Fruit fly (Drosophila melanogaster) whole organism, embryonic: Measurements from ENCODE around the gene CG5535.

Experiments used
- Asciz ChIP-seq: fragments of 200-800 bp; sonication (Bioruptor generic); optimal IDR thresholded peaks from 2 replicates; lab custom pipeline; 2017; ENCODE audit warnings: missing biosample characterization, mild to moderate bottlenecking, missing genetic modification characterization, missing genetic modification reagents
- Awh ChIP-seq: fragments of 200-800 bp; sonication (Bioruptor generic); IDR thresholded peaks from 2 replicates; pipeline ENCODE4, ENCODE4 v1.3.6; 2022; ENCODE audit warnings: missing biosample characterization, missing genetic modification characterization
- CG10321 ChIP-seq: fragments of 200-800 bp; sonication (Bioruptor generic); IDR thresholded peaks from 2 replicates; pipeline ENCODE4 v1.3.6; 2022; ENCODE audit warnings: missing biosample characterization, missing genetic modification characterization
- CG10462 ChIP-seq: fragments of 200-800 bp; sonication (Bioruptor generic); optimal IDR thresholded peaks from 2 replicates; lab custom pipeline; 2016; ENCODE audit warnings: missing biosample characterization, missing genetic modification characterization
- CG11696 ChIP-seq: fragments of 200-800 bp; sonication (Bioruptor generic); IDR thresholded peaks from 2 replicates; pipeline ENCODE4 v1.3.6; 2022; ENCODE audit warnings: missing biosample characterization, missing genetic modification characterization
- CG12071 ChIP-seq: fragments of 200-800 bp; sonication (Bioruptor generic); optimal IDR thresholded peaks from 3 replicates; lab custom pipeline; 2018; ENCODE audit warnings: missing biosample characterization, mild to moderate bottlenecking, missing genetic modification characterization
- CG12155 ChIP-seq: fragments of 200-800 bp; sonication (Bioruptor generic); optimal IDR thresholded peaks from 3 replicates; lab custom pipeline; 2016; ENCODE audit warnings: missing biosample characterization, missing genetic modification characterization
- CG12744 ChIP-seq: fragments of 200-800 bp; sonication (Bioruptor generic); optimal IDR thresholded peaks from 2 replicates; lab custom pipeline; 2016; ENCODE audit warnings: missing biosample characterization, missing genetic modification characterization
- CG13894 ChIP-seq: fragments of 200-800 bp; sonication (Bioruptor generic); optimal IDR thresholded peaks from 3 replicates; lab custom pipeline; 2018; ENCODE audit warnings: missing biosample characterization, mild to moderate bottlenecking, missing genetic modification characterization, moderate library complexity
- CG16813 ChIP-seq: fragments of 200-800 bp; sonication (Bioruptor generic); IDR thresholded peaks from 3 replicates; pipeline ENCODE4 v1.3.6; 2022; ENCODE audit warnings: missing biosample characterization, missing genetic modification characterization; ENCODE audit not compliant: partially characterized antibody
- CG16815 ChIP-seq: fragments of 200-800 bp; sonication (Bioruptor generic); optimal IDR thresholded peaks from 3 replicates; lab custom pipeline; 2017; ENCODE audit warnings: missing biosample characterization, mild to moderate bottlenecking, missing genetic modification characterization
- CG17385 ChIP-seq: fragments of 200-800 bp; sonication (Bioruptor generic); optimal IDR thresholded peaks from 3 replicates; lab custom pipeline; 2018; ENCODE audit warnings: missing biosample characterization, mild to moderate bottlenecking, missing genetic modification characterization
- CG34224 ChIP-seq: fragments of 200-800 bp; sonication (Bioruptor generic); IDR thresholded peaks from 3 replicates; pipeline ENCODE4 v1.3.6; 2022; ENCODE audit warnings: missing biosample characterization, missing genetic modification characterization; ENCODE audit not compliant: partially characterized antibody
- CG5180 ChIP-seq: fragments of 200-800 bp; sonication (Bioruptor generic); optimal IDR thresholded peaks from 3 replicates; lab custom pipeline; 2017; ENCODE audit warnings: missing biosample characterization, missing genetic modification characterization, mild to moderate bottlenecking, moderate library complexity, missing genetic modification reagents
- CG5953 ChIP-seq: fragments of 200-800 bp; sonication (Bioruptor generic); IDR thresholded peaks from 2 replicates; pipeline ENCODE4 v1.3.6; 2022; ENCODE audit warnings: missing biosample characterization, missing genetic modification characterization
- CG6175 ChIP-seq: fragments of 200-800 bp; sonication (Bioruptor generic); IDR thresholded peaks from 3 replicates; pipeline ENCODE4 v1.3.6; 2022; ENCODE audit warnings: missing biosample characterization, missing genetic modification characterization
- CG6683 ChIP-seq: fragments of 200-800 bp; sonication (Bioruptor generic); optimal IDR thresholded peaks from 2 replicates; lab custom pipeline; 2017; ENCODE audit warnings: missing biosample characterization, mild to moderate bottlenecking, missing genetic modification characterization, missing genetic modification reagents
- CG7357 ChIP-seq: fragments of 200-800 bp; sonication (Bioruptor generic); IDR thresholded peaks from 3 replicates; pipeline ENCODE4 v1.3.6; 2022; ENCODE audit warnings: missing biosample characterization, missing genetic modification characterization
- Camta ChIP-seq: fragments of 200-800 bp; sonication (Bioruptor generic); optimal IDR thresholded peaks from 2 replicates; lab custom pipeline; 2016; ENCODE audit warnings: missing biosample characterization, missing genetic modification characterization
- Gsc ChIP-seq: fragments of 200-800 bp; sonication (Bioruptor generic); IDR thresholded peaks from 2 replicates; pipeline ENCODE4 v1.3.6; 2022; ENCODE audit warnings: missing biosample characterization, missing genetic modification characterization
- HHEX ChIP-seq: fragments of 200-800 bp; sonication (Bioruptor generic); optimal IDR thresholded peaks from 3 replicates; lab custom pipeline; 2017; ENCODE audit warnings: missing biosample characterization, mild to moderate bottlenecking, missing genetic modification characterization, missing genetic modification reagents
- HLHmδ ChIP-seq: fragments of 200-800 bp; sonication (Bioruptor generic); optimal IDR thresholded peaks from 2 replicates; lab custom pipeline; 2018; ENCODE audit warnings: missing biosample characterization, mild to moderate bottlenecking, missing genetic modification characterization, moderate library complexity
- Mes4 ChIP-seq: fragments of 200-800 bp; sonication (Bioruptor generic); optimal IDR thresholded peaks from 2 replicates; lab custom pipeline; 2016; ENCODE audit warnings: missing biosample characterization, missing genetic modification characterization
- Opbp ChIP-seq: fragments of 200-800 bp; sonication (Bioruptor generic); IDR thresholded peaks from 3 replicates; pipeline ENCODE4 v1.3.6; 2022; ENCODE audit warnings: missing biosample characterization, missing genetic modification characterization; ENCODE audit not compliant: partially characterized antibody
- Rx ChIP-seq: fragments of 200-800 bp; sonication (Bioruptor generic); IDR thresholded peaks from 2 replicates; pipeline ENCODE4 v1.3.6; 2022; ENCODE audit warnings: missing biosample characterization, missing genetic modification characterization
- Vsx1 ChIP-seq: fragments of 200-800 bp; sonication (Bioruptor generic); optimal IDR thresholded peaks from 2 replicates; lab custom pipeline; 2017; ENCODE audit warnings: missing biosample characterization, mild to moderate bottlenecking, missing genetic modification characterization, missing genetic modification reagents
- Xbp1 ChIP-seq: fragments of 200-800 bp; sonication (Bioruptor generic); optimal IDR thresholded peaks from 3 replicates; lab custom pipeline; 2016; ENCODE audit warnings: missing biosample characterization, mild to moderate bottlenecking, missing genetic modification characterization
- YL-1 ChIP-seq: fragments of 200-800 bp; sonication (Bioruptor generic); optimal IDR thresholded peaks from 3 replicates; lab custom pipeline; 2017; ENCODE audit warnings: missing biosample characterization, mild to moderate bottlenecking, missing genetic modification characterization
- aop ChIP-seq: fragments of 200-800 bp; sonication (Bioruptor generic); IDR thresholded peaks from 2 replicates; pipeline ENCODE4 v1.3.6; 2022; ENCODE audit warnings: missing biosample characterization, missing genetic modification characterization
- ara ChIP-seq: fragments of 200-800 bp; sonication (Bioruptor generic); IDR thresholded peaks from 2 replicates; pipeline ENCODE4 v1.3.6; 2022; ENCODE audit warnings: missing biosample characterization, missing genetic modification characterization
- bsh ChIP-seq, 2 experiments: fragments of 200-800 bp; sonication (Bioruptor generic); optimal IDR thresholded peaks; 2 replicates each; lab custom pipeline; 2017 to 2018; ENCODE audit warnings: mild to moderate bottlenecking in 2 of 2, missing biosample characterization in 2 of 2, missing genetic modification characterization in 2 of 2, moderate library complexity in 1 of 2
- crol ChIP-seq: fragments of 200-800 bp; sonication (Bioruptor generic); IDR thresholded peaks from 2 replicates; pipeline ENCODE4 v1.3.6; 2022; ENCODE audit warnings: missing biosample characterization, missing genetic modification characterization
- danr ChIP-seq: fragments of 200-800 bp; sonication (Bioruptor generic); IDR thresholded peaks from 2 replicates; pipeline ENCODE4 v1.3.6; 2022; ENCODE audit warnings: missing biosample characterization, missing genetic modification characterization
- disco-r ChIP-seq: fragments of 200-800 bp; sonication (Bioruptor generic); optimal IDR thresholded peaks from 2 replicates; lab custom pipeline; 2016; ENCODE audit warnings: missing biosample characterization, missing genetic modification characterization
- eyg ChIP-seq: fragments of 200-800 bp; sonication (Bioruptor generic); optimal IDR thresholded peaks from 3 replicates; lab custom pipeline; 2016; ENCODE audit warnings: missing biosample characterization, missing genetic modification characterization
- ftz-f1 ChIP-seq: fragments of 200-800 bp; sonication (Bioruptor generic); optimal IDR thresholded peaks from 2 replicates; lab custom pipeline; 2016; ENCODE audit warnings: missing biosample characterization, missing genetic modification characterization
- hth ChIP-seq: fragments of >200 bp; optimal IDR thresholded peaks from 2 replicates; lab custom pipeline; 2017; ENCODE audit warnings: inconsistent platforms
- insv ChIP-seq, 2 experiments: fragments of 200-800 bp; sonication (Bioruptor generic); optimal IDR thresholded peaks; 3 replicates each; lab custom pipeline; 2016 to 2018; ENCODE audit warnings: missing biosample characterization in 2 of 2, missing genetic modification characterization in 2 of 2
- mam ChIP-seq: fragments of 200-800 bp; sonication (Bioruptor generic); optimal IDR thresholded peaks from 3 replicates; lab custom pipeline; 2016; ENCODE audit warnings: missing biosample characterization, missing genetic modification characterization
- phol ChIP-seq: fragments of 200-800 bp; sonication (Bioruptor generic); optimal IDR thresholded peaks from 3 replicates; lab custom pipeline; 2018; ENCODE audit warnings: missing biosample characterization, mild to moderate bottlenecking, missing genetic modification characterization, moderate library complexity
- schlank ChIP-seq: fragments of 200-800 bp; sonication (Bioruptor generic); optimal IDR thresholded peaks from 2 replicates; lab custom pipeline; 2018; ENCODE audit warnings: missing biosample characterization, mild to moderate bottlenecking, missing genetic modification characterization
- scrt ChIP-seq: fragments of 200-800 bp; sonication (Bioruptor generic); optimal IDR thresholded peaks from 2 replicates; lab custom pipeline; 2018; ENCODE audit warnings: missing biosample characterization, mild to moderate bottlenecking, missing genetic modification characterization, moderate library complexity
- sna ChIP-seq: fragments of 200-800 bp; sonication (Bioruptor generic); IDR thresholded peaks from 2 replicates; pipeline ENCODE4 v1.3.6; 2022; ENCODE audit warnings: missing biosample characterization, missing genetic modification characterization; ENCODE audit not compliant: partially characterized antibody
- ssp ChIP-seq: fragments of 200-800 bp; sonication (Bioruptor generic); IDR thresholded peaks from 2 replicates; pipeline ENCODE4 v1.3.6; 2022; ENCODE audit warnings: missing biosample characterization, missing genetic modification characterization
- sug ChIP-seq: fragments of 200-800 bp; optimal IDR thresholded peaks from 2 replicates; lab custom pipeline; 2019; ENCODE audit warnings: missing biosample characterization, mild to moderate bottlenecking, missing genetic modification characterization, moderate library complexity
- trh ChIP-seq: fragments of 200-800 bp; sonication (Bioruptor generic); optimal IDR thresholded peaks from 2 replicates; lab custom pipeline; 2016; ENCODE audit warnings: missing biosample characterization, missing genetic modification characterization
- tup ChIP-seq: fragments of 200-800 bp; sonication (Bioruptor generic); optimal IDR thresholded peaks from 2 replicates; lab custom pipeline; 2016; ENCODE audit warnings: missing biosample characterization, mild to moderate bottlenecking, missing genetic modification characterization, moderate library complexity
- tx ChIP-seq: fragments of 200-800 bp; sonication (Bioruptor generic); optimal IDR thresholded peaks from 2 replicates; lab custom pipeline; 2016; ENCODE audit warnings: missing biosample characterization, missing genetic modification characterization
- unc-4 ChIP-seq: fragments of 200-800 bp; sonication (Bioruptor generic); IDR thresholded peaks from 2 replicates; pipeline ENCODE4 v1.3.6; 2022; ENCODE audit warnings: missing biosample characterization, missing genetic modification characterization; ENCODE audit not compliant: partially characterized antibody

The CG5535 gene

DNA sequence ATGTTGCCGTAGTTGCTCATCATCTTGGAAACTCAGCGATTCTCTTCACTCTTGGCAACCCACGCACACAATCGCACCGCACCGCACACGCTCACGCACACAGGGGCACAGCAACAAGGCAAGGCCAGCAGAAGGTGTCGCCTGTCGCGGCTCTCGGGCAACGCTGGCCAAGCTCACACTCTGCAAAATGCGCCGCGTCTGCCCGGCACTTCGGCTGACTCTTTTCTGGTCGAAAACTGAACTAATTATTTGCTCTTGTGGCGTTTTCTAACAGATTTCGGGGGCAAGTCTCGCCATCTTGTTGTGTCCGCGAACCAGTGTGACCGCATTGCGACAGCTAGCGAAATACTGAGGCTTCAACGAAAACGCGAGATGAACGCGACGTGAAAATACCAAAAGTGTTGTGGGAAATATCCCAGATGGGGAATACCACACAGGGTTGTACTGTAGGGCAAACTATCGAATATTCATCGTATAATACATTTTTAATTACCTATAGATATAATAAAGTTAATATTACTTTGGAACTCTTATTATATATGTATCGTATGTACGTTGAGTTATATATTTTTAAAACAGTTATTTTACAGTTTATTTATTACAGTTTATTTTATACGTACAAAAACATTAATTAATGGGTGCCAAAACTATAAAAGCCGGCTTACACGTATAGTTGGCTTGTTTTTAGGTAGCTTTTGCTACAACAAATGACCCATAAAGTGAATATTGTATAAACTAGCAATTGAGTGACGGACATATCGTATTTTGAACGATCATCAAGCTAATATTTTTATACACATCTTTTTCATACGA lies 10.2 kb downstream of the CG5535 start, which contains the start of the genes MED19 and CG7430 (continued):
- TF ChIP-seq HLHmδ (GFP tag; lab: Kevin White, UChicago) (peak; percentile 59), Mes4 (GFP tag; lab: Kevin White, UChicago) (no peak), Asciz (GFP tag; lab: Kevin White, UChicago) (no peak), unc-4 (GFP tag; lab: Robert Waterston, UW) (no peak), Gsc (no peak), CG5180 (GFP tag; lab: Kevin White, UChicago) (no peak), hth (lab: Kevin White, UChicago) (no peak), ara (GFP tag; lab: Robert Waterston, UW) (no peak), CG12155 (GFP tag; lab: Kevin White, UChicago) (no peak), Opbp (GFP tag; lab: Robert Waterston, UW) (peak; percentile 60; the same call in 2 of the 3 replicates), CG10462 (GFP tag; lab: Kevin White, UChicago) (no peak), insv (GFP tag; optimal IDR thresholded peaks at IDR 0.05; lab: Kevin White, UChicago) (no peak), ssp (GFP tag; lab: Robert Waterston, UW) (no peak), CG17385 (no peak), Awh (GFP tag; lab: Robert Waterston, UW) (no peak), danr (GFP tag; lab: Robert Waterston, UW) (no peak), phol (tag; lab: Kevin White, UChicago) (peak; percentile 98), CG5953 (no peak), eyg (no peak), bsh (GFP tag; optimal IDR thresholded peaks at IDR 0.05; lab: Kevin White, UChicago) (peak; percentile 24 to 60), schlank (no peak), CG11696 (GFP tag; lab: Robert Waterston, UW) (no peak), CG12744 (GFP tag; lab: Kevin White, UChicago) (no peak), CG13894 (tag; lab: Kevin White, UChicago) (peak; percentile 17), HHEX (peak; percentile 2), Rx (no peak), CG34224 (GFP tag; lab: Robert Waterston, UW) (peak; percentile 28; the same call in 1 of the 3 replicates), scrt (GFP tag; lab: Kevin White, UChicago) (no peak), Vsx1 (no peak), aop (GFP tag; lab: Robert Waterston, UW) (no peak), CG16815 (no peak), CG7357 (GFP tag; lab: Robert Waterston, UW) (no peak), disco-r (GFP tag; lab: Kevin White, UChicago) (no peak), CG10321 (GFP tag; lab: Robert Waterston, UW) (no peak), Xbp1 (peak; percentile 14), sna (GFP tag; lab: Robert Waterston, UW) (peak; percentile 49; the same call in 1 of the 2 replicates), tup (GFP tag; lab: Kevin White, UChicago) (no peak), trh (GFP tag; lab: Kevin White, UChicago) (no peak), ftz-f1 (peak; percentile 96), sug (no peak), Camta (GFP tag; lab: Kevin White, UChicago) (no peak), CG6683 (no peak), tx (no peak), CG6175 (no peak), YL-1 (GFP tag; lab: Kevin White, UChicago) (peak; percentile 90), CG12071 (GFP tag; lab: Kevin White, UChicago) (no peak), crol (GFP tag; lab: Robert Waterston, UW) (no peak), mam (GFP tag; lab: Kevin White, UChicago) (no peak), CG16813 (GFP tag; lab: Robert Waterston, UW) (peak; percentile 49)
